Worm (Caenorhabditis elegans): Measurements from ENCODE around the gene R12H7.4.

R12H7.4 gene

ce11 chrX:13247614-13248013 is 30.7 kb downstream of the R12H7.4 start:
- TF ChIP-seq unc-62 (GFP tag; optimal IDR thresholded peaks at IDR 0.05): no peak

ce11 chrX:13248265-13248664 is 31.4 kb downstream of the R12H7.4 start, which contains the start of gene K08H2.7:
K08H2.7 (minus strand) TSS chrX:13248437.
- TF ChIP-seq unc-62 (GFP tag; optimal IDR thresholded peaks at IDR 0.05): no peak

ce11 chrX:13249102-13249501 is 32.2 kb downstream of the R12H7.4 start:
- no peak for TF ChIP-seq unc-62 (GFP tag; optimal IDR thresholded peaks at IDR 0.05)

- TF ChIP-seq unc-62 (GFP tag; optimal IDR thresholded peaks at IDR 0.05): no peak
These were observed 33.3 kb downstream of the R12H7.4 start for ce11 chrX:13250163-13250562.

ce11 chrX:13251354-13251843 is 34.5 kb downstream of the R12H7.4 start:
- no peak for TF ChIP-seq unc-62 (GFP tag; optimal IDR thresholded peaks at IDR 0.05)

- TF ChIP-seq unc-62 (GFP tag; optimal IDR thresholded peaks at IDR 0.05): no peak
These were observed 35.1 kb downstream of the R12H7.4 start, which contains the start of gene nhr-32 for ce11 chrX:13251914-13252434. nhr-32 (plus strand) TSS chrX:13251964.

ce11 chrX:13257577-13257976 is 40.7 kb downstream of the R12H7.4 start, which contains the start of gene K08H2.10:
K08H2.10 (plus strand) TSS chrX:13257806.
- TF ChIP-seq unc-62 (GFP tag; optimal IDR thresholded peaks at IDR 0.05): no peak

- TF ChIP-seq unc-62 (GFP tag; optimal IDR thresholded peaks at IDR 0.05): no peak
These were observed 45.3 kb downstream of the R12H7.4 start, which contains the start of gene K09A11.1 for ce11 chrX:13262195-13262594. K09A11.1 (plus strand) TSS chrX:13262495.

- no peak for TF ChIP-seq unc-62 (GFP tag; optimal IDR thresholded peaks at IDR 0.05)
These were observed 47.6 kb downstream of the R12H7.4 start for ce11 chrX:13264550-13264949.

ce11 chrX:13267230-13267629 is 50.3 kb downstream of the R12H7.4 start, which contains the start of gene cyp-14A1:
cyp-14A1 (minus strand) TSS chrX:13267355.
- TF ChIP-seq unc-62 (GFP tag; optimal IDR thresholded peaks at IDR 0.05): no peak
